Fruit fly (Drosophila melanogaster): ENCODE measurements around the gene CG13930.

dm6 chr3L:1665544-1665943 is 7.0 kb downstream of the CG13930 start:
- TF ChIP-seq cic (GFP tag; optimal IDR thresholded peaks at IDR 0.05) (no peak), cnc (optimal IDR thresholded peaks at IDR 0.05) (no peak), toe (GFP tag; optimal IDR thresholded peaks at IDR 0.05) (no peak), CG11617 (GFP tag; optimal IDR thresholded peaks at IDR 0.05) (no peak), CG33017 (tag; optimal IDR thresholded peaks at IDR 0.05) (no peak), Clk (GFP tag; optimal IDR thresholded peaks at IDR 0.05) (no peak), CG7101 (tag; optimal IDR thresholded peaks at IDR 0.05) (no peak), bab1 (GFP tag; optimal IDR thresholded peaks at IDR 0.05) (no peak)
